Fruit fly (Drosophila melanogaster) whole organism, wandering third instar larva: Measurements from ENCODE around the gene CG6503.

ENCODE experiments used
- Abd-B ChIP-seq: fragments of >200 bp; optimal IDR thresholded peaks from 2 replicates; lab custom pipeline; 2017; ENCODE audit warnings: missing biosample characterization, missing genetic modification characterization
- CG32264 ChIP-seq: fragments of 200-800 bp; sonication (Bioruptor generic); optimal IDR thresholded peaks from 2 replicates; lab custom pipeline; 2016; ENCODE audit warnings: missing biosample characterization, missing genetic modification characterization
- CG9705 ChIP-seq: fragments of 200-800 bp; sonication (Bioruptor generic); optimal IDR thresholded peaks from 2 replicates; lab custom pipeline; 2018; ENCODE audit warnings: missing biosample characterization, mild to moderate bottlenecking, missing genetic modification characterization
- CrebA ChIP-seq: fragments of 200-800 bp; sonication (Bioruptor generic); optimal IDR thresholded peaks from 2 replicates; lab custom pipeline; 2016; ENCODE audit warnings: missing biosample characterization, mild to moderate bottlenecking, missing genetic modification characterization, borderline replicate concordance
- Dfd ChIP-seq: fragments of >200 bp; optimal IDR thresholded peaks from 2 replicates; lab custom pipeline; 2017; ENCODE audit warnings: missing biosample characterization, missing genetic modification characterization
- Dif ChIP-seq: fragments of 200-275, 200-300 bp; sonication (Bioruptor generic); optimal IDR thresholded peaks from 2 replicates; lab custom pipeline; 2018; ENCODE audit warnings: missing biosample characterization, missing genetic modification characterization; ENCODE audit not compliant: partially characterized antibody
- GATAd ChIP-seq: sonication (Bioruptor generic); optimal IDR thresholded peaks from 2 replicates; lab custom pipeline; 2016; ENCODE audit warnings: missing biosample characterization, missing genetic modification characterization
- HLH106 ChIP-seq: fragments of 200-800 bp; optimal IDR thresholded peaks from 3 replicates; lab custom pipeline; 2019; ENCODE audit warnings: missing biosample characterization, mild to moderate bottlenecking, missing genetic modification characterization, moderate library complexity
- Hnf4 ChIP-seq: fragments of 200-800 bp; sonication (Bioruptor generic); optimal IDR thresholded peaks from 2 replicates; lab custom pipeline; 2016; ENCODE audit warnings: missing biosample characterization, mild to moderate bottlenecking, missing genetic modification characterization
- Hr78 ChIP-seq: fragments of >200 bp; optimal IDR thresholded peaks from 2 replicates; lab custom pipeline; 2017; ENCODE audit warnings: missing biosample characterization, missing genetic modification characterization
- Hr83 ChIP-seq: fragments of 200-300 bp; sonication (Bioruptor generic); optimal IDR thresholded peaks from 2 replicates; lab custom pipeline; 2016; ENCODE audit warnings: missing biosample characterization, mild to moderate bottlenecking, missing genetic modification characterization, moderate library complexity; ENCODE audit not compliant: poor library complexity, severe bottlenecking
- Jra ChIP-seq: sonication (Bioruptor generic); optimal IDR thresholded peaks from 2 replicates; lab custom pipeline; 2016; ENCODE audit warnings: missing biosample characterization, missing genetic modification characterization
- Mio ChIP-seq: sonication (Bioruptor generic); optimal IDR thresholded peaks from 2 replicates; lab custom pipeline; 2016; ENCODE audit warnings: missing biosample characterization, missing genetic modification characterization
- N ChIP-seq: fragments of >200 bp; optimal IDR thresholded peaks from 2 replicates; lab custom pipeline; 2018; ENCODE audit warnings: missing biosample characterization, missing external identifiers, missing genetic modification characterization
- OdsH ChIP-seq: fragments of 200-800 bp; sonication (Bioruptor generic); optimal IDR thresholded peaks from 2 replicates; lab custom pipeline; 2016; ENCODE audit warnings: missing biosample characterization, mild to moderate bottlenecking, missing genetic modification characterization
- Sp1 ChIP-seq: fragments of 200-800 bp; sonication (Bioruptor generic); optimal IDR thresholded peaks from 3 replicates; lab custom pipeline; 2019; ENCODE audit warnings: missing biosample characterization, mild to moderate bottlenecking, missing genetic modification characterization, moderate library complexity
- Vsx2 ChIP-seq: fragments of 200-300, 225-300 bp; sonication (Bioruptor generic); optimal IDR thresholded peaks from 2 replicates; lab custom pipeline; 2018; ENCODE audit warnings: missing biosample characterization, missing genetic modification characterization; ENCODE audit not compliant: partially characterized antibody
- br ChIP-seq: fragments of 200-800 bp; sonication (Bioruptor generic); optimal IDR thresholded peaks from 2 replicates; lab custom pipeline; 2016; ENCODE audit warnings: missing biosample characterization, missing genetic modification characterization
- brk ChIP-seq: fragments of 200-800 bp; sonication (Bioruptor generic); optimal IDR thresholded peaks from 2 replicates; lab custom pipeline; 2016; ENCODE audit warnings: missing biosample characterization, mild to moderate bottlenecking, missing genetic modification characterization
- dl ChIP-seq, 2 experiments: fragments of 175-275, 200-275 bp in 1 of 2; fragments of 200-275 bp in 1 of 2; sonication (Bioruptor generic); optimal IDR thresholded peaks; lab custom pipeline; 2018; ENCODE audit warnings: mild to moderate bottlenecking in 2 of 2, missing biosample characterization in 2 of 2, missing genetic modification characterization in 2 of 2, moderate library complexity in 2 of 2; ENCODE audit not compliant: partially characterized antibody in 2 of 2, insufficient read depth in 1 of 2
- dmrt93B ChIP-seq: fragments of 200-800 bp; sonication (Bioruptor generic); optimal IDR thresholded peaks from 2 replicates; lab custom pipeline; 2018; ENCODE audit warnings: missing biosample characterization, mild to moderate bottlenecking, missing genetic modification characterization
- dsf ChIP-seq: sonication (Bioruptor generic); optimal IDR thresholded peaks from 2 replicates; lab custom pipeline; 2016; ENCODE audit warnings: missing biosample characterization, missing genetic modification characterization, borderline replicate concordance
- ey ChIP-seq: fragments of 200-800 bp; sonication (Bioruptor generic); optimal IDR thresholded peaks from 2 replicates; lab custom pipeline; 2016; ENCODE audit warnings: missing biosample characterization, missing genetic modification characterization
- foxo ChIP-seq, 2 experiments: fragments of 200-800 bp; sonication (Bioruptor generic); optimal IDR thresholded peaks; 2 replicates in 1 of 2; 3 replicates in 1 of 2; lab custom pipeline; 2016 to 2017; ENCODE audit warnings: missing biosample characterization in 2 of 2, missing genetic modification characterization in 2 of 2
- fru ChIP-seq: fragments of 200-800 bp; sonication (Bioruptor generic); optimal IDR thresholded peaks from 3 replicates; lab custom pipeline; 2016; ENCODE audit warnings: missing biosample characterization, mild to moderate bottlenecking, missing genetic modification characterization
- jim ChIP-seq: fragments of 175-275, 200-325 bp; sonication (Bioruptor generic); optimal IDR thresholded peaks from 2 replicates; lab custom pipeline; 2016; ENCODE audit warnings: missing biosample characterization, mild to moderate bottlenecking, missing genetic modification characterization
- lola ChIP-seq: fragments of >200 bp; optimal IDR thresholded peaks from 2 replicates; lab custom pipeline; 2017; ENCODE audit warnings: missing biosample characterization, missing genetic modification characterization
- pan ChIP-seq: fragments of >200 bp; optimal IDR thresholded peaks from 2 replicates; lab custom pipeline; 2017
- psq ChIP-seq: fragments of 200-800 bp; sonication (Bioruptor generic); optimal IDR thresholded peaks from 3 replicates; lab custom pipeline; 2017; ENCODE audit warnings: missing biosample characterization, mild to moderate bottlenecking, missing genetic modification characterization, moderate library complexity
- rgr ChIP-seq: fragments of 200-800 bp; sonication (Bioruptor generic); optimal IDR thresholded peaks from 3 replicates; lab custom pipeline; 2016; ENCODE audit warnings: missing biosample characterization, mild to moderate bottlenecking, missing genetic modification characterization
- sv ChIP-seq: fragments of 200-800 bp; sonication (Bioruptor generic); optimal IDR thresholded peaks from 3 replicates; lab custom pipeline; 2016; ENCODE audit warnings: missing biosample characterization, missing genetic modification characterization
- tai ChIP-seq: sonication (Bioruptor generic); optimal IDR thresholded peaks from 2 replicates; lab custom pipeline; 2016; ENCODE audit warnings: missing biosample characterization, missing genetic modification characterization
- usp ChIP-seq: fragments of >200 bp; optimal IDR thresholded peaks from 2 replicates; lab custom pipeline; 2017; ENCODE audit warnings: missing biosample characterization, missing genetic modification characterization
- woc ChIP-seq: sonication (Bioruptor generic); optimal IDR thresholded peaks from 2 replicates; lab custom pipeline; 2016; ENCODE audit warnings: missing biosample characterization, mild to moderate bottlenecking, missing genetic modification characterization

Gene CG6503

dm6 chr3R:26425005-26425404 lies at the start of gene CG6503:
TSS of gene CG6503 (minus strand) at chr3R:26425105.
- TF ChIP-seq CG32264 (GFP tag; lab: Kevin White, UChicago) (no peak), psq (GFP tag; lab: Kevin White, UChicago) (no peak), lola (no peak), Vsx2 (GFP tag; lab: Kevin White, UChicago) (no peak), br (no peak), jim (GFP tag; lab: Kevin White, UChicago) (no peak), Hr83 (GFP tag; lab: Kevin White, UChicago) (no peak), tai (GFP tag; lab: Kevin White, UChicago) (no peak), Hr78 (no peak), sv (GFP tag; lab: Kevin White, UChicago) (no peak), Jra (GFP tag; lab: Kevin White, UChicago) (no peak), dmrt93B (GFP tag; lab: Kevin White, UChicago) (no peak), GATAd (no peak), Mio (GFP tag; lab: Kevin White, UChicago) (no peak), CG9705 (no peak), pan (lab: Kevin White, UChicago) (no peak), ey (GFP tag; lab: Kevin White, UChicago) (no peak), fru (no peak), HLH106 (no peak), foxo (GFP tag; optimal IDR thresholded peaks at IDR 0.05; lab: Kevin White, UChicago) (no peak)

dm6 chr3R:26465121-26465520 lies 40.2 kb upstream of the CG6503 start:
- TF ChIP-seq Sp1 (GFP tag; lab: Kevin White, UChicago) (no peak), Hr83 (GFP tag; lab: Kevin White, UChicago) (no peak), N (no peak), Jra (GFP tag; lab: Kevin White, UChicago) (no peak), CG9705 (no peak), OdsH (GFP tag; lab: Kevin White, UChicago) (no peak), Mio (GFP tag; lab: Kevin White, UChicago) (no peak), dl (GFP tag; optimal IDR thresholded peaks at IDR 0.05; lab: Kevin White, UChicago; ENCODE audit: insufficient read depth in 1 of 2, partially characterized antibody in 2 of 2) (no peak), tai (GFP tag; lab: Kevin White, UChicago) (no peak), fru (no peak), rgr (GFP tag; lab: Kevin White, UChicago) (no peak), Dif (GFP tag; lab: Kevin White, UChicago) (no peak), Vsx2 (GFP tag; lab: Kevin White, UChicago) (no peak), Abd-B (GFP tag; lab: Kevin White, UChicago) (no peak), br (no peak), pan (lab: Kevin White, UChicago) (no peak), sv (GFP tag; lab: Kevin White, UChicago) (no peak), usp (GFP tag; lab: Kevin White, UChicago) (no peak)
- TF ChIP-seq, all 38 proteins: peak for 0

dm6 chr3R:26464370-26464769 lies 39.5 kb upstream of the CG6503 start:
- TF ChIP-seq Jra (GFP tag; lab: Kevin White, UChicago) (no peak), woc (GFP tag; lab: Kevin White, UChicago) (no peak), Hnf4 (GFP tag; lab: Kevin White, UChicago) (peak; percentile 21), Hr78 (no peak), dsf (GFP tag; lab: Kevin White, UChicago) (no peak), psq (GFP tag; lab: Kevin White, UChicago) (no peak), brk (GFP tag; lab: Kevin White, UChicago) (no peak), Hr83 (GFP tag; lab: Kevin White, UChicago) (no peak), CG9705 (no peak)

- TF ChIP-seq HLH106 (no peak), Sp1 (GFP tag; lab: Kevin White, UChicago) (no peak), CG32264 (GFP tag; lab: Kevin White, UChicago) (no peak), Hr83 (GFP tag; lab: Kevin White, UChicago) (no peak), dl (GFP tag; optimal IDR thresholded peaks at IDR 0.05; lab: Kevin White, UChicago; ENCODE audit: insufficient read depth in 1 of 2, partially characterized antibody in 2 of 2) (no peak), tai (GFP tag; lab: Kevin White, UChicago) (no peak), Jra (GFP tag; lab: Kevin White, UChicago) (no peak), dmrt93B (GFP tag; lab: Kevin White, UChicago) (no peak), fru (no peak), GATAd (no peak), Hnf4 (GFP tag; lab: Kevin White, UChicago) (no peak), sv (GFP tag; lab: Kevin White, UChicago) (no peak), Abd-B (GFP tag; lab: Kevin White, UChicago) (no peak), CG9705 (no peak), CrebA (GFP tag; lab: Kevin White, UChicago) (no peak), Dfd (GFP tag; lab: Kevin White, UChicago) (no peak), OdsH (GFP tag; lab: Kevin White, UChicago) (no peak)
These were observed 38.7 kb upstream of the CG6503 start for dm6 chr3R:26463558-26463957.
